Worm (Caenorhabditis elegans) whole organism, L3 larva: Measurements from ENCODE around the gene atrn-1.

Experiments used
- ZK546.5 ChIP-seq: sonication (generic microtip); optimal IDR thresholded peaks from 2 replicates; lab custom pipeline; 2017; ENCODE audit warnings: missing biosample characterization, missing genetic modification characterization
- ama-1 ChIP-seq: fragments of 150-350 bp; optimal IDR thresholded peaks from 2 replicates; lab custom pipeline; 2018
- ceh-28 ChIP-seq: fragments of 150-350 bp; optimal IDR thresholded peaks from 2 replicates; lab custom pipeline; 2014; ENCODE audit warnings: missing biosample characterization, missing genetic modification reagents, missing genetic modification characterization
- daf-12 ChIP-seq: fragments of 150-350 bp; optimal IDR thresholded peaks from 2 replicates; lab custom pipeline; 2014; ENCODE audit warnings: missing biosample characterization, missing genetic modification reagents, missing genetic modification characterization
- elt-3 ChIP-seq, 3 experiments: fragments of 150-350 bp in 1 of 3; sonication (generic microtip) in 2 of 3; optimal IDR thresholded peaks; 2 replicates in 2 of 3; 4 replicates in 1 of 3; lab custom pipeline; 2014 to 2017; ENCODE audit warnings: missing biosample characterization in 3 of 3, missing genetic modification characterization in 3 of 3
- fkh-10 ChIP-seq: sonication (generic microtip); optimal IDR thresholded peaks from 2 replicates; lab custom pipeline; 2017; ENCODE audit warnings: missing biosample characterization, missing genetic modification reagents, missing genetic modification characterization
- fos-1 ChIP-seq: fragments of 150-350 bp; optimal IDR thresholded peaks from 2 replicates; lab custom pipeline; 2014; ENCODE audit warnings: missing biosample characterization, missing genetic modification characterization
- nhr-67 ChIP-seq: fragments of 150-350 bp; optimal IDR thresholded peaks from 2 replicates; lab custom pipeline; 2014; ENCODE audit warnings: missing biosample characterization, missing genetic modification characterization
- nhr-76 ChIP-seq: fragments of 150-350 bp; sonication (generic microtip); optimal IDR thresholded peaks from 5 replicates; lab custom pipeline; 2014; ENCODE audit warnings: missing biosample characterization, missing genetic modification characterization
- nhr-77 ChIP-seq: fragments of 150-350 bp; optimal IDR thresholded peaks from 2 replicates; lab custom pipeline; 2014; ENCODE audit warnings: missing biosample characterization, missing genetic modification characterization
- ztf-11 ChIP-seq: fragments of 150-350 bp; optimal IDR thresholded peaks from 2 replicates; lab custom pipeline; 2014; ENCODE audit warnings: missing biosample characterization, missing genetic modification characterization

DNA sequence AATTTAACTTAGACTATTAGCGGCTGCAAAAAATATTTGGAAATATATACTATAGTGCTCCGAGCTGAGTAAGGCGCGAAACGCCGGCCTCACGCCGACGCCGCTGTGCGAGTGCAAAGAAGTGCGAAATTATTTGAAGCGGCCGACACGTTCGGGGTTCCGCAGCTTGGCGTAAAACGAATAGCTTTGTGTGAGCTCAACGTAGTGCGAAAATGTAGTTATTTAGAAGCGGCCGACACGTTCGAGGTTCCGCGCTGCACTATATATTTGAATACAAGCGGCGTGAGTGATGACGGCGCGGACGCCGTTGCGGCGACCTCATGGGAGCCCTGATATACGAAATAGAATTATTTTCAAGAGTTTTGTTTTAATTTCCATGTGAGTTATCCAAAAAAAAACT lies 49.5 kb upstream of the atrn-1 start:
- TF ChIP-seq elt-3 (tag; optimal IDR thresholded peaks at IDR 0.05; lab: Kevin White, UChicago) (no peak), fkh-10 (no peak), ceh-28 (tag; lab: Kevin White, UChicago) (no peak), nhr-77 (tag; lab: Kevin White, UChicago) (no peak), ztf-11 (tag; lab: Kevin White, UChicago) (no peak), nhr-76 (tag; lab: Kevin White, UChicago) (no peak), ama-1 (no peak), fos-1 (tag; lab: Kevin White, UChicago) (no peak), daf-12 (tag; lab: Kevin White, UChicago) (no peak), nhr-67 (tag; lab: Kevin White, UChicago) (no peak), ZK546.5 (no peak)
